Fruit fly (Drosophila melanogaster) whole organism, embryonic: ENCODE data around the gene Ugt301D1.

Experiments used
- CG10147 ChIP-seq: fragments of 200-800 bp; sonication (Bioruptor generic); optimal IDR thresholded peaks from 2 replicates; lab custom pipeline; 2019; ENCODE audit warnings: missing biosample characterization, mild to moderate bottlenecking, missing genetic modification characterization, moderate library complexity
- CG10209 ChIP-seq: fragments of 200-800 bp; sonication (Bioruptor generic); optimal IDR thresholded peaks from 3 replicates; lab custom pipeline; 2017; ENCODE audit warnings: missing biosample characterization, mild to moderate bottlenecking, missing genetic modification characterization, missing genetic modification reagents
- CG12104 ChIP-seq: fragments of 200-800 bp; sonication (Bioruptor generic); optimal IDR thresholded peaks from 3 replicates; lab custom pipeline; 2016; ENCODE audit warnings: missing biosample characterization, missing genetic modification characterization
- CG17912 ChIP-seq: fragments of 200-800 bp; sonication (Bioruptor generic); optimal IDR thresholded peaks from 2 replicates; lab custom pipeline; 2018; ENCODE audit warnings: missing biosample characterization, mild to moderate bottlenecking, missing genetic modification characterization
- CG18764 ChIP-seq: fragments of 200-800 bp; sonication (Bioruptor generic); optimal IDR thresholded peaks from 3 replicates; lab custom pipeline; 2016; ENCODE audit warnings: missing biosample characterization, missing genetic modification characterization
- CG2199 ChIP-seq: fragments of 200-800 bp; sonication (Bioruptor generic); IDR thresholded peaks from 3 replicates; pipeline ENCODE4 v1.3.6; 2022; ENCODE audit warnings: missing biosample characterization, missing genetic modification characterization
- CG30020 ChIP-seq: fragments of 200-800 bp; optimal IDR thresholded peaks from 2 replicates; lab custom pipeline; 2019; ENCODE audit warnings: missing biosample characterization, mild to moderate bottlenecking, missing genetic modification characterization, moderate library complexity
- CG32532 ChIP-seq: fragments of 200-800 bp; sonication (Bioruptor generic); IDR thresholded peaks from 2 replicates; pipeline ENCODE4 v1.3.6; 2022; ENCODE audit warnings: missing biosample characterization, missing genetic modification characterization
- CG34224 ChIP-seq: fragments of 200-800 bp; sonication (Bioruptor generic); IDR thresholded peaks from 3 replicates; pipeline ENCODE4 v1.3.6; 2022; ENCODE audit warnings: missing biosample characterization, missing genetic modification characterization; ENCODE audit not compliant: partially characterized antibody
- CG34376 ChIP-seq: fragments of 200-800 bp; sonication (Bioruptor generic); optimal IDR thresholded peaks from 2 replicates; lab custom pipeline; 2018; ENCODE audit warnings: missing biosample characterization, mild to moderate bottlenecking, missing genetic modification characterization
- CG5180 ChIP-seq: fragments of 200-800 bp; sonication (Bioruptor generic); optimal IDR thresholded peaks from 3 replicates; lab custom pipeline; 2017; ENCODE audit warnings: missing biosample characterization, missing genetic modification characterization, mild to moderate bottlenecking, moderate library complexity, missing genetic modification reagents
- CG5245 ChIP-seq: fragments of 200-800 bp; sonication (Bioruptor generic); optimal IDR thresholded peaks from 3 replicates; lab custom pipeline; 2016; ENCODE audit warnings: missing biosample characterization, missing genetic modification characterization
- CG5953 ChIP-seq: fragments of 200-800 bp; sonication (Bioruptor generic); IDR thresholded peaks from 2 replicates; pipeline ENCODE4 v1.3.6; 2022; ENCODE audit warnings: missing biosample characterization, missing genetic modification characterization
- CG6854 ChIP-seq: fragments of 200-800 bp; sonication (Bioruptor generic); optimal IDR thresholded peaks from 3 replicates; lab custom pipeline; 2017; ENCODE audit warnings: missing biosample characterization, mild to moderate bottlenecking, missing genetic modification characterization
- CG7372 ChIP-seq: fragments of 200-800 bp; sonication (Bioruptor generic); IDR thresholded peaks from 2 replicates; pipeline ENCODE4 v1.3.6; 2022; ENCODE audit warnings: missing biosample characterization, missing genetic modification characterization
- CG7786 ChIP-seq: fragments of 200-800 bp; sonication (Bioruptor generic); optimal IDR thresholded peaks from 2 replicates; lab custom pipeline; 2016; ENCODE audit warnings: missing biosample characterization, missing genetic modification characterization
- CG9215 ChIP-seq: fragments of 200-800 bp; sonication (Bioruptor generic); IDR thresholded peaks from 2 replicates; pipeline ENCODE4 v1.3.6; 2022; ENCODE audit warnings: missing biosample characterization, missing genetic modification characterization
- CG9437 ChIP-seq: fragments of 200-800 bp; sonication (Bioruptor generic); optimal IDR thresholded peaks from 2 replicates; lab custom pipeline; 2018; ENCODE audit warnings: missing biosample characterization, mild to moderate bottlenecking, missing genetic modification characterization
- Dek ChIP-seq: fragments of 200-800 bp; sonication (Bioruptor generic); optimal IDR thresholded peaks from 3 replicates; lab custom pipeline; 2019; ENCODE audit warnings: missing biosample characterization, mild to moderate bottlenecking, missing genetic modification characterization, moderate library complexity
- H2.0 ChIP-seq: fragments of 200-800 bp; sonication (Bioruptor generic); IDR thresholded peaks from 2 replicates; pipeline ENCODE4 v1.3.6; 2022; ENCODE audit warnings: missing biosample characterization, missing genetic modification characterization
- Hand ChIP-seq: fragments of 200-800 bp; sonication (Bioruptor generic); optimal IDR thresholded peaks from 2 replicates; lab custom pipeline; 2017; ENCODE audit warnings: mild to moderate bottlenecking, missing biosample characterization, missing genetic modification reagents, missing genetic modification characterization
- Hey ChIP-seq: fragments of 200-800 bp; sonication (Bioruptor generic); optimal IDR thresholded peaks from 3 replicates; lab custom pipeline; 2018; ENCODE audit warnings: missing biosample characterization, mild to moderate bottlenecking, missing genetic modification characterization
- Lhr ChIP-seq: fragments of 200-800 bp; sonication (Bioruptor generic); optimal IDR thresholded peaks from 3 replicates; lab custom pipeline; 2017; ENCODE audit warnings: mild to moderate bottlenecking, missing biosample characterization, missing genetic modification reagents, missing genetic modification characterization
- Oaz ChIP-seq: fragments of 200-800 bp; sonication (Bioruptor generic); IDR thresholded peaks from 2 replicates; pipeline ENCODE4 v1.3.6; 2022; ENCODE audit warnings: missing biosample characterization, missing genetic modification characterization
- Opbp ChIP-seq: fragments of 200-800 bp; sonication (Bioruptor generic); IDR thresholded peaks from 3 replicates; pipeline ENCODE4 v1.3.6; 2022; ENCODE audit warnings: missing biosample characterization, missing genetic modification characterization; ENCODE audit not compliant: partially characterized antibody
- Ptx1 ChIP-seq: fragments of 200-800 bp; sonication (Bioruptor generic); IDR thresholded peaks from 2 replicates; pipeline ENCODE4 v1.3.6; 2022; ENCODE audit warnings: missing biosample characterization, missing genetic modification characterization
- Six4 ChIP-seq: fragments of 200-800 bp; sonication (Bioruptor generic); optimal IDR thresholded peaks from 2 replicates; lab custom pipeline; 2016; ENCODE audit warnings: missing biosample characterization, missing genetic modification characterization
- Sox100B ChIP-seq: fragments of 200-800 bp; sonication (Bioruptor generic); optimal IDR thresholded peaks from 3 replicates; lab custom pipeline; 2018; ENCODE audit warnings: missing biosample characterization, mild to moderate bottlenecking, missing genetic modification characterization
- Stat92E ChIP-seq, 3 experiments: fragments of >200 bp in 2 of 3; fragments of 200-800 bp in 1 of 3; sonication (Bioruptor generic) in 1 of 3; optimal IDR thresholded peaks; 2 replicates each; lab custom pipeline; 2017 to 2019; ENCODE audit warnings: missing biosample characterization in 3 of 3, missing genetic modification characterization in 3 of 3, mild to moderate bottlenecking in 1 of 3, moderate library complexity in 1 of 3
- bcd ChIP-seq: fragments of 200-800 bp; sonication (Bioruptor generic); optimal IDR thresholded peaks from 2 replicates; lab custom pipeline; 2017; ENCODE audit warnings: missing biosample characterization, mild to moderate bottlenecking, missing genetic modification characterization
- bsh ChIP-seq, 2 experiments: fragments of 200-800 bp; sonication (Bioruptor generic); optimal IDR thresholded peaks; 2 replicates each; lab custom pipeline; 2017 to 2018; ENCODE audit warnings: mild to moderate bottlenecking in 2 of 2, missing biosample characterization in 2 of 2, missing genetic modification characterization in 2 of 2, moderate library complexity in 1 of 2
- caup ChIP-seq: fragments of 200-800 bp; sonication (Bioruptor generic); optimal IDR thresholded peaks from 3 replicates; lab custom pipeline; 2017; ENCODE audit warnings: missing biosample characterization, mild to moderate bottlenecking, missing genetic modification characterization, moderate library complexity; ENCODE audit not compliant: severe bottlenecking
- chn ChIP-seq: fragments of 200-800 bp; sonication (Bioruptor generic); optimal IDR thresholded peaks from 2 replicates; lab custom pipeline; 2016; ENCODE audit warnings: missing biosample characterization, missing genetic modification characterization
- corto ChIP-seq: fragments of 200-800 bp; sonication (Bioruptor generic); optimal IDR thresholded peaks from 2 replicates; lab custom pipeline; 2016; ENCODE audit warnings: missing biosample characterization, mild to moderate bottlenecking, missing genetic modification characterization, moderate library complexity
- dati ChIP-seq: fragments of 200-800 bp; sonication (Bioruptor generic); IDR thresholded peaks from 2 replicates; pipeline ENCODE4 v1.3.6; 2022; ENCODE audit warnings: missing biosample characterization, missing genetic modification characterization
- gfzf ChIP-seq: fragments of 200-800 bp; sonication (Bioruptor generic); optimal IDR thresholded peaks from 2 replicates; lab custom pipeline; 2016; ENCODE audit warnings: missing biosample characterization, mild to moderate bottlenecking, missing genetic modification characterization, moderate library complexity
- gsb-n ChIP-seq: fragments of 200-800 bp; sonication (Bioruptor generic); optimal IDR thresholded peaks from 3 replicates; lab custom pipeline; 2018; ENCODE audit warnings: missing biosample characterization, mild to moderate bottlenecking, missing genetic modification characterization
- gt ChIP-seq: fragments of 200-800 bp; sonication (Bioruptor generic); IDR thresholded peaks from 2 replicates; pipeline ENCODE4 v1.3.6; 2022; ENCODE audit warnings: missing biosample characterization, missing genetic modification characterization
- inv ChIP-seq: fragments of 200-800 bp; sonication (Bioruptor generic); IDR thresholded peaks from 2 replicates; pipeline ENCODE4 v1.3.6; 2022; ENCODE audit warnings: missing biosample characterization, missing genetic modification characterization; ENCODE audit not compliant: partially characterized antibody
- kni ChIP-seq: fragments of 200-800 bp; sonication (Bioruptor generic); optimal IDR thresholded peaks from 3 replicates; lab custom pipeline; 2017; ENCODE audit warnings: mild to moderate bottlenecking, missing biosample characterization, missing genetic modification reagents, missing genetic modification characterization
- lab ChIP-seq: fragments of 200-800 bp; sonication (Bioruptor generic); optimal IDR thresholded peaks from 3 replicates; lab custom pipeline; 2017; ENCODE audit warnings: missing biosample characterization, missing genetic modification characterization, mild to moderate bottlenecking, moderate library complexity, missing genetic modification reagents
- pfk ChIP-seq: fragments of 200-800 bp; sonication (Bioruptor generic); optimal IDR thresholded peaks from 2 replicates; lab custom pipeline; 2018; ENCODE audit warnings: missing biosample characterization, mild to moderate bottlenecking, missing genetic modification characterization, moderate library complexity
- pita ChIP-seq: fragments of 200-800 bp; sonication (Bioruptor generic); optimal IDR thresholded peaks from 2 replicates; lab custom pipeline; 2017; ENCODE audit warnings: missing biosample characterization, mild to moderate bottlenecking, missing genetic modification characterization
- ranshi ChIP-seq: fragments of 200-800 bp; sonication (Bioruptor generic); IDR thresholded peaks from 2 replicates; pipeline ENCODE4 v1.3.6; 2022; ENCODE audit warnings: missing biosample characterization, missing genetic modification characterization
- schlank ChIP-seq: fragments of 200-800 bp; sonication (Bioruptor generic); optimal IDR thresholded peaks from 2 replicates; lab custom pipeline; 2018; ENCODE audit warnings: missing biosample characterization, mild to moderate bottlenecking, missing genetic modification characterization
- scrt ChIP-seq: fragments of 200-800 bp; sonication (Bioruptor generic); optimal IDR thresholded peaks from 2 replicates; lab custom pipeline; 2018; ENCODE audit warnings: missing biosample characterization, mild to moderate bottlenecking, missing genetic modification characterization, moderate library complexity
- sima ChIP-seq: fragments of 200-800 bp; sonication (Bioruptor generic); optimal IDR thresholded peaks from 2 replicates; lab custom pipeline; 2016; ENCODE audit warnings: missing biosample characterization, missing genetic modification characterization
- tin ChIP-seq: fragments of 200-800 bp; sonication (Bioruptor generic); optimal IDR thresholded peaks from 3 replicates; lab custom pipeline; 2016; ENCODE audit warnings: missing biosample characterization, missing genetic modification characterization
- toy ChIP-seq: fragments of 200-800 bp; sonication (Bioruptor generic); IDR thresholded peaks from 2 replicates; pipeline ENCODE4 v1.3.6; 2022; ENCODE audit warnings: missing biosample characterization, missing genetic modification characterization

The Ugt301D1 gene

DNA sequence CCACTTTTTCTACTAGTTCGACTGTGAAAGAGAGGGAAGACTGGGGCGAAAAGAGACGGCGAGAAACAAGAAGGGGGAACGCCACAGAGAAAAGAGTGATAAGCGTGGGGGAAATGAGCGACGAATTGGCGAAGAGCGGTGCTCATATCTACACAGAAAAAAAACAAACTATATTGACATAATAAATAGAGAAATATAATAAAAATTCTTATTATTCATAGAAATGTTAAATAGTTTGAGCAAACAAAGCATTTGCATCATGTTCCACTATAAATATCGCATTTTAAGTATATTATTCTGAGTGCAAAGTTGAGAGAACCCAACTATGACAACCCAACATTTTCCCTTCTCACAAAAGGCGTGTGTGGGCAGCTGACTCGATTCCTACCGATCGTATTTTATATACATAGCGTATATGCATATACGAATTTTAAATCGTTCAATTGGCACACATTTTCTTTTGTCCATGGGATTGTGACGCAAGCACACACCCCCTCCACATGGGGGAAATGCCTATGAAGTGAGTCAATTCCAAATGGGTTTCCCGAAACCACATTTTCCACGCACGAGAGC lies 48.7 kb downstream of the Ugt301D1 start (continued):
- no peak for TF ChIP-seq sima (GFP tag; lab: Kevin White, UChicago)
- peak; percentile 68 for TF ChIP-seq CG7372 (GFP tag; lab: Robert Waterston, UW)
- no peak for TF ChIP-seq CG34376 (GFP tag; lab: Kevin White, UChicago)
- TF ChIP-seq bcd (GFP tag; lab: Kevin White, UChicago): peak; percentile 68
- no peak for TF ChIP-seq CG7786 (GFP tag; lab: Kevin White, UChicago)
- TF ChIP-seq Hand: peak; percentile 61
- TF ChIP-seq CG5245 (GFP tag; lab: Kevin White, UChicago): peak; percentile 19
- TF ChIP-seq CG18764 (GFP tag; lab: Kevin White, UChicago): peak; percentile 25
- peak; percentile 73 for TF ChIP-seq Sox100B (GFP tag; lab: Kevin White, UChicago)
- no peak; the same call in none of the 2 replicates for TF ChIP-seq CG9215 (GFP tag; lab: Robert Waterston, UW)
- peak; percentile 38 for TF ChIP-seq schlank (tag; lab: Kevin White, UChicago)
- peak; percentile 75 for TF ChIP-seq H2.0 (GFP tag; lab: Robert Waterston, UW)
- peak; percentile 54 for TF ChIP-seq CG5180 (GFP tag; lab: Kevin White, UChicago)
- peak; percentile 83 for TF ChIP-seq Ptx1 (GFP tag; lab: Robert Waterston, UW)
- no peak for TF ChIP-seq pfk
- peak; percentile 83 for TF ChIP-seq ranshi (GFP tag; lab: Robert Waterston, UW)
- no peak for TF ChIP-seq Lhr
- TF ChIP-seq corto (GFP tag; lab: Kevin White, UChicago): no peak
- TF ChIP-seq toy (GFP tag; lab: Robert Waterston, UW): no peak
- TF ChIP-seq CG34224 (GFP tag; lab: Robert Waterston, UW): no peak
- peak; percentile 90 for TF ChIP-seq lab (GFP tag; lab: Kevin White, UChicago)
- TF ChIP-seq Opbp (GFP tag; lab: Robert Waterston, UW): no peak
- no peak for TF ChIP-seq CG30020 (tag; lab: Kevin White, UChicago)
- no peak for TF ChIP-seq inv
- peak; percentile 48 for TF ChIP-seq gsb-n (tag; lab: Kevin White, UChicago)
- TF ChIP-seq CG10147 (GFP tag; lab: Kevin White, UChicago): peak; percentile 48
- TF ChIP-seq CG10209 (GFP tag; lab: Kevin White, UChicago): peak; percentile 76
- TF ChIP-seq gfzf: no peak
- TF ChIP-seq kni: no peak
- no peak for TF ChIP-seq CG17912 (GFP tag; lab: Kevin White, UChicago)
- peak; percentile 78 for TF ChIP-seq caup
- TF ChIP-seq CG6854 (GFP tag; lab: Kevin White, UChicago): peak; percentile 54
- TF ChIP-seq Dek (tag; lab: Kevin White, UChicago): peak; percentile 70
- no peak for TF ChIP-seq chn (GFP tag; lab: Kevin White, UChicago)
- TF ChIP-seq CG5953 (GFP tag; lab: Robert Waterston, UW): peak; percentile 60
- no peak for TF ChIP-seq dati (GFP tag; lab: Robert Waterston, UW)
- peak; percentile 64 for TF ChIP-seq scrt (GFP tag; lab: Kevin White, UChicago)
- peak; percentile 62 for TF ChIP-seq tin (GFP tag; lab: Kevin White, UChicago)
- TF ChIP-seq Hey: no peak
- TF ChIP-seq CG32532 (GFP tag; lab: Robert Waterston, UW): peak; percentile 86
- TF ChIP-seq CG9437: peak; percentile 53
- TF ChIP-seq Six4 (GFP tag; lab: Kevin White, UChicago): peak; percentile 65
- TF ChIP-seq Oaz (GFP tag; lab: Robert Waterston, UW): peak; percentile 76
- no peak for TF ChIP-seq pita (GFP tag; lab: Kevin White, UChicago)
- no peak for TF ChIP-seq Stat92E (GFP tag; optimal IDR thresholded peaks at IDR 0.05; lab: Kevin White, UChicago)
- TF ChIP-seq gt: no peak
- peak; percentile 58 for TF ChIP-seq CG12104 (GFP tag; lab: Kevin White, UChicago)
- TF ChIP-seq CG2199: no peak
- peak; percentile 13 to 69 for TF ChIP-seq bsh (GFP tag; optimal IDR thresholded peaks at IDR 0.05; lab: Kevin White, UChicago)
